Fruit fly (Drosophila melanogaster): ENCODE results near the gene CG13737.

DNA sequence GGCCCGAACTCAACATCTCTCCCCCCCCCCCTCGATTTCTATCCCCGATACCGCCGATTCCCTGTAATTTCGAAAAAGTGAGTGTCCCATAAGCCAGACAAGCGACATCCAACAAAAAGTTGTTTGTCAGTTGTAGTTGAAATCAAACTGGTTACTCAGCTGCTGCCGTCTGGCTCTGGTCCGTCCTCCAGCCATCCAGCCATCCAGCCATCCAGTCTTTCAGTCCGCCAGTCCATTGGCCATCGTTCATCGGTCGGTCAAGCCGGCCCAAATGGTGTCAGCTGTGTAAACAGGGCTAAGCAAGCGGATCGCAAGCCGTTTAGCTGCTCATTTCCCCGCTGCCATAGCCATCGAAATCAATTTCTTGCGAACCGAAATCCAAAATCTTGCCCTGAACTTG is 2.8 kb downstream of the CG13737 start:
- TF ChIP-seq CG7045 (GFP tag; optimal IDR thresholded peaks at IDR 0.05), result no peak
- TF ChIP-seq Mnt (GFP tag; optimal IDR thresholded peaks at IDR 0.05), result no peak
- TF ChIP-seq cnc (optimal IDR thresholded peaks at IDR 0.05), result no peak
- TF ChIP-seq CG33017 (tag; optimal IDR thresholded peaks at IDR 0.05), result no peak
- TF ChIP-seq Crg-1 (GFP tag; optimal IDR thresholded peaks at IDR 0.05), result no peak
- no peak for TF ChIP-seq ovo (GFP tag; optimal IDR thresholded peaks at IDR 0.05)
- TF ChIP-seq CG14711 (tag; optimal IDR thresholded peaks at IDR 0.05), result no peak
- TF ChIP-seq CG5204 (GFP tag; optimal IDR thresholded peaks at IDR 0.05), result no peak
- TF ChIP-seq cic (GFP tag; optimal IDR thresholded peaks at IDR 0.05), result no peak
- TF ChIP-seq pad (GFP tag; optimal IDR thresholded peaks at IDR 0.05), result no peak
- no peak for TF ChIP-seq toe (GFP tag; optimal IDR thresholded peaks at IDR 0.05)
- no peak for TF ChIP-seq tj (GFP tag; optimal IDR thresholded peaks at IDR 0.05)
- TF ChIP-seq bab1 (GFP tag; optimal IDR thresholded peaks at IDR 0.05), result no peak
- TF ChIP-seq kay (GFP tag; ENCODE audit: borderline replicate concordance), result no peak
